Worm (Caenorhabditis elegans) whole organism, L4 larva: Measurements from ENCODE around the gene F53A9.1.

Experiments used
- D1046.2 ChIP-seq: fragments of 200-800 bp; sonication (Bioruptor generic); IDR thresholded peaks from 2 replicates; pipeline ENCODE4 v1.3.6; 2022; ENCODE audit warnings: missing genetic modification characterization, missing compliant biosample characterization
- F10B5.3 ChIP-seq: sonication (generic microtip); optimal IDR thresholded peaks from 2 replicates; lab custom pipeline; 2016; ENCODE audit warnings: mild to moderate bottlenecking, missing genetic modification characterization, missing compliant biosample characterization
- F37D6.2 ChIP-seq: sonication (generic microtip); optimal IDR thresholded peaks from 2 replicates; lab custom pipeline; 2016; ENCODE audit warnings: mild to moderate bottlenecking, missing genetic modification characterization, missing compliant biosample characterization
- F44E2.7 ChIP-seq: fragments of 200-800 bp; sonication (Bioruptor generic); IDR thresholded peaks from 2 replicates; pipeline ENCODE4 v2.1.2; 2022; ENCODE audit warnings: missing genetic modification characterization, missing compliant biosample characterization
- R02D3.7 ChIP-seq: fragments of 150-350 bp; sonication (generic microtip); optimal IDR thresholded peaks from 3 replicates; lab custom pipeline; 2014; ENCODE audit warnings: missing biosample characterization, missing genetic modification characterization
- T20F7.1 ChIP-seq: fragments of 200-800 bp; sonication (Bioruptor generic); optimal IDR thresholded peaks from 2 replicates; lab custom pipeline; 2018; ENCODE audit warnings: mild to moderate bottlenecking, missing genetic modification characterization, missing compliant biosample characterization
- T26A8.4 ChIP-seq: fragments of 200-800 bp; sonication (Bioruptor generic); IDR thresholded peaks from 2 replicates; pipeline ENCODE4 v1.3.6; 2022; ENCODE audit warnings: missing genetic modification characterization, missing compliant biosample characterization
- Y105C5A.15 ChIP-seq: fragments of 200-800 bp; sonication (Bioruptor generic); IDR thresholded peaks from 2 replicates; pipeline ENCODE4 v1.3.6; 2022; ENCODE audit warnings: missing genetic modification characterization, missing compliant biosample characterization
- Y5F2A.4 ChIP-seq: fragments of 200-800 bp; sonication (Bioruptor generic); optimal IDR thresholded peaks from 2 replicates; lab custom pipeline; 2018; ENCODE audit warnings: mild to moderate bottlenecking, missing genetic modification characterization, missing compliant biosample characterization
- Y75B8A.6 ChIP-seq: fragments of 200-800 bp; sonication (Bioruptor generic); IDR thresholded peaks from 2 replicates; pipeline ENCODE4 v1.3.6; 2022; ENCODE audit warnings: missing genetic modification reagents, missing genetic modification characterization, missing compliant biosample characterization
- ZK546.5 ChIP-seq, 2 experiments: sonication (generic microtip); optimal IDR thresholded peaks; 2 replicates each; lab custom pipeline; 2017; ENCODE audit warnings: missing biosample characterization in 2 of 2, missing genetic modification characterization in 2 of 2
- ama-1 ChIP-seq: fragments of 150-350 bp; optimal IDR thresholded peaks from 2 replicates; lab custom pipeline; 2014; ENCODE audit warnings: inconsistent platforms, mixed read lengths
- attf-4 ChIP-seq: sonication (generic microtip); optimal IDR thresholded peaks from 3 replicates; lab custom pipeline; 2017; ENCODE audit warnings: missing biosample characterization, missing genetic modification characterization
- ceh-32 ChIP-seq: sonication (generic microtip); optimal IDR thresholded peaks from 2 replicates; lab custom pipeline; 2016; ENCODE audit warnings: mild to moderate bottlenecking, missing genetic modification characterization, missing compliant biosample characterization; ENCODE audit not compliant: poor library complexity
- cey-2 ChIP-seq: sonication (generic microtip); optimal IDR thresholded peaks from 3 replicates; lab custom pipeline; 2017; ENCODE audit warnings: missing genetic modification characterization, mild to moderate bottlenecking, missing compliant biosample characterization, antibody characterized with exemption, borderline replicate concordance; ENCODE audit not compliant: insufficient read depth
- daf-16 ChIP-seq, 3 experiments: sonication (generic microtip); optimal IDR thresholded peaks; 2 replicates each; lab custom pipeline; 2016 to 2017; ENCODE audit warnings: missing genetic modification characterization in 3 of 3, missing genetic modification reagents in 3 of 3, mild to moderate bottlenecking in 2 of 3, missing compliant biosample characterization in 2 of 3, missing biosample characterization in 1 of 3, moderate library complexity in 1 of 3
- daf-8 ChIP-seq: fragments of 200-800 bp; sonication (Bioruptor generic); IDR thresholded peaks from 2 replicates; pipeline ENCODE4 v1.3.6; 2022; ENCODE audit warnings: missing genetic modification characterization, missing compliant biosample characterization
- dmd-6 ChIP-seq: fragments of 200-800 bp; sonication (Bioruptor generic); IDR thresholded peaks from 2 replicates; pipeline ENCODE4 v1.3.6; 2022; ENCODE audit warnings: missing genetic modification reagents, missing genetic modification characterization, missing compliant biosample characterization
- dve-1 ChIP-seq: sonication (generic microtip); optimal IDR thresholded peaks from 2 replicates; lab custom pipeline; 2017; ENCODE audit warnings: antibody characterized with exemption, mild to moderate bottlenecking, missing genetic modification characterization, missing compliant biosample characterization; ENCODE audit not compliant: insufficient read depth
- egl-43 ChIP-seq: fragments of 200-800 bp; sonication (Bioruptor generic); IDR thresholded peaks from 2 replicates; pipeline ENCODE4 v1.3.6; 2022; ENCODE audit warnings: missing genetic modification reagents, missing genetic modification characterization, missing compliant biosample characterization
- fos-1 ChIP-seq: fragments of 150-350 bp; optimal IDR thresholded peaks from 2 replicates; lab custom pipeline; 2014; ENCODE audit warnings: missing biosample characterization, missing genetic modification characterization
- gei-8 ChIP-seq: fragments of 200-800 bp; sonication (Bioruptor generic); optimal IDR thresholded peaks from 2 replicates; lab custom pipeline; 2018; ENCODE audit warnings: mild to moderate bottlenecking, missing genetic modification characterization, missing compliant biosample characterization
- hlh-11 ChIP-seq: fragments of 200-800 bp; sonication (Bioruptor generic); optimal IDR thresholded peaks from 2 replicates; lab custom pipeline; 2018; ENCODE audit warnings: mild to moderate bottlenecking, missing genetic modification characterization, missing compliant biosample characterization
- hmg-1.1 ChIP-seq: fragments of 200-800 bp; sonication (Bioruptor generic); IDR thresholded peaks from 2 replicates; pipeline ENCODE4 v1.3.6; 2022; ENCODE audit warnings: missing genetic modification reagents, missing genetic modification characterization, missing compliant biosample characterization
- lin-29 ChIP-seq: fragments of 200-800 bp; sonication (Bioruptor generic); IDR thresholded peaks from 2 replicates; pipeline ENCODE4 v1.3.6; 2022; ENCODE audit warnings: missing genetic modification reagents, missing genetic modification characterization, missing compliant biosample characterization
- lin-39 ChIP-seq: fragments of 150-350 bp; optimal IDR thresholded peaks from 2 replicates; lab custom pipeline; 2014; ENCODE audit warnings: missing biosample characterization, missing genetic modification reagents, missing genetic modification characterization
- lsy-2 ChIP-seq, 2 experiments: fragments of 150-350 bp in 1 of 2; sonication (generic microtip) in 1 of 2; optimal IDR thresholded peaks; 2 replicates each; lab custom pipeline; 2014 to 2017; ENCODE audit warnings: missing biosample characterization in 2 of 2, missing genetic modification characterization in 2 of 2
- mdt-29 ChIP-seq: fragments of 200-800 bp; sonication (Bioruptor generic); IDR thresholded peaks from 2 replicates; pipeline ENCODE4 v1.3.6; 2022; ENCODE audit warnings: missing genetic modification reagents, missing genetic modification characterization, missing compliant biosample characterization
- mxl-2 ChIP-seq: fragments of 200-800 bp; sonication (Bioruptor generic); conservative IDR thresholded peaks from 2 replicates; pipeline ENCODE4 v1.3.6; 2022; ENCODE audit warnings: missing genetic modification reagents, missing genetic modification characterization, missing compliant biosample characterization
- nhr-10 ChIP-seq: fragments of 150-350 bp; optimal IDR thresholded peaks from 2 replicates; lab custom pipeline; 2014; ENCODE audit warnings: missing biosample characterization, missing genetic modification characterization
- nhr-237 ChIP-seq: sonication (generic microtip); optimal IDR thresholded peaks from 2 replicates; lab custom pipeline; 2017; ENCODE audit warnings: missing biosample characterization, missing genetic modification characterization
- nhr-28 ChIP-seq: fragments of 150-350 bp; optimal IDR thresholded peaks from 2 replicates; lab custom pipeline; 2014; ENCODE audit warnings: missing biosample characterization, missing genetic modification characterization
- nhr-41 ChIP-seq: fragments of 200-800 bp; sonication (Bioruptor generic); IDR thresholded peaks from 2 replicates; pipeline ENCODE4 v1.3.6; 2022; ENCODE audit warnings: missing genetic modification reagents, missing genetic modification characterization, missing compliant biosample characterization
- nhr-48 ChIP-seq: sonication (generic microtip); optimal IDR thresholded peaks from 2 replicates; lab custom pipeline; 2016; ENCODE audit warnings: mild to moderate bottlenecking, missing genetic modification characterization, missing compliant biosample characterization
- nhr-6 ChIP-seq: fragments of 150-350 bp; optimal IDR thresholded peaks from 2 replicates; lab custom pipeline; 2014; ENCODE audit warnings: missing biosample characterization, missing genetic modification characterization
- nhr-77 ChIP-seq: fragments of 150-350 bp; optimal IDR thresholded peaks from 2 replicates; lab custom pipeline; 2014; ENCODE audit warnings: missing biosample characterization, missing genetic modification characterization
- pha-4 ChIP-seq, 2 experiments: fragments of 150-350 bp in 1 of 2; fragments of 200-800 bp in 1 of 2; sonication (Bioruptor generic) in 1 of 2; IDR thresholded peaks in 1 of 2; optimal IDR thresholded peaks in 1 of 2; 2 replicates each; pipeline versions ENCODE4 v1.3.6 to Lab custom; 2014 to 2022; ENCODE audit warnings: missing genetic modification characterization in 2 of 2, missing genetic modification reagents in 2 of 2, missing biosample characterization in 1 of 2, missing compliant biosample characterization in 1 of 2
- php-3 ChIP-seq: fragments of 200-800 bp; sonication (Bioruptor generic); IDR thresholded peaks from 2 replicates; pipeline ENCODE4 v1.3.6; 2022; ENCODE audit warnings: missing genetic modification reagents, missing genetic modification characterization, missing compliant biosample characterization
- rbr-2 ChIP-seq: sonication (generic microtip); optimal IDR thresholded peaks from 2 replicates; lab custom pipeline; 2016; ENCODE audit warnings: missing genotype, missing genetic modification characterization, missing compliant biosample characterization
- tag-97 ChIP-seq: fragments of 200-800 bp; sonication (Bioruptor generic); IDR thresholded peaks from 2 replicates; pipeline ENCODE4 v1.3.6; 2022; ENCODE audit warnings: missing genetic modification characterization, missing compliant biosample characterization
- unc-130 ChIP-seq: sonication (generic microtip); optimal IDR thresholded peaks from 2 replicates; lab custom pipeline; 2016; ENCODE audit warnings: missing genetic modification reagents, missing genetic modification characterization, missing compliant biosample characterization
- unc-39 ChIP-seq: sonication (generic microtip); optimal IDR thresholded peaks from 2 replicates; lab custom pipeline; 2017; ENCODE audit warnings: missing biosample characterization, missing genetic modification characterization
- zag-1 ChIP-seq: fragments of 150-350 bp; optimal IDR thresholded peaks from 2 replicates; lab custom pipeline; 2014; ENCODE audit warnings: missing biosample characterization, missing genetic modification characterization
- zfp-2 ChIP-seq: sonication (generic microtip); optimal IDR thresholded peaks from 2 replicates; lab custom pipeline; 2016; ENCODE audit warnings: mild to moderate bottlenecking, missing genetic modification characterization, missing compliant biosample characterization
- zfp-3 ChIP-seq: fragments of 200-800 bp; sonication (Bioruptor generic); conservative IDR thresholded peaks from 2 replicates; pipeline ENCODE4 v1.3.6; 2022; ENCODE audit warnings: missing genetic modification reagents, missing genetic modification characterization, missing compliant biosample characterization
- zip-11 ChIP-seq: fragments of 200-800 bp; sonication (Bioruptor generic); IDR thresholded peaks from 2 replicates; pipeline ENCODE4 v1.3.6; 2022; ENCODE audit warnings: missing genetic modification characterization, missing compliant biosample characterization
- zip-2 ChIP-seq: fragments of 150-350 bp; optimal IDR thresholded peaks from 2 replicates; lab custom pipeline; 2014; ENCODE audit warnings: missing biosample characterization, missing genetic modification characterization
- ztf-11 ChIP-seq: fragments of 150-350 bp; optimal IDR thresholded peaks from 2 replicates; lab custom pipeline; 2014; ENCODE audit warnings: missing biosample characterization, missing genetic modification characterization
- ztf-7 ChIP-seq: fragments of 150-350 bp; optimal IDR thresholded peaks from 2 replicates; lab custom pipeline; 2014; ENCODE audit warnings: missing biosample characterization, missing genetic modification characterization

F53A9.1 gene

ce11 chrX:8716822-8717221 lies 5.4 kb downstream of the F53A9.1 start, which contains the start of gene F53A9.7 (continued):
- no peak for TF ChIP-seq zfp-2 (tag; lab: Kevin White, UChicago)

DNA sequence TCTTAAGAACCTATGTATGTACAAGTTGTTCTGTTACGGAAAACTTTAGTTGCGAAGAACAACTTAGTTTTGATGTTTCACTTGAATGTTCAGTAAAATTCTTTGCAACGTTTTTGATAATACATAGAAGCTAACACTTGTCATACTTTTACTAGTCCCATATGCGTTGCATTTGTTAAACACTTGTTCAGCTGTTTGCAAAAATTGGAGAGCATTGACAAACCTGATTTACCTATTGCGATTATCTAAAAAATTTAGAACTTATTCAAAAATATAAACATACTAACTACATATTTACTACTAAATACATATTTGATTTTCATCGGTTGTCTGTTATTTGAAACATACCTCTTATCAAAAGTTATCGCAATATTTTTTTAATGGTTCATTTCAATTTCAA lies 6.8 kb downstream of the F53A9.1 start:
- no peak for TF ChIP-seq R02D3.7 (tag; lab: Kevin White, UChicago)
- TF ChIP-seq unc-130 (GFP tag; lab: Kevin White, UChicago), result no peak
- no peak for TF ChIP-seq unc-39 (tag; lab: Kevin White, UChicago)
- TF ChIP-seq F10B5.3 (tag; lab: Kevin White, UChicago), result no peak
- no peak for TF ChIP-seq lin-29 (GFP tag; lab: Robert Waterston, UW)
- peak; percentile 42 for TF ChIP-seq nhr-28 (tag; lab: Kevin White, UChicago)
- peak; percentile 69 for TF ChIP-seq dve-1
- no peak for TF ChIP-seq lin-39 (tag; lab: Kevin White, UChicago)
- TF ChIP-seq T26A8.4, result 0 out of 2 replicates have a peak, but pooled peaks have one; percentile 10
- TF ChIP-seq mdt-29 (GFP tag; lab: Robert Waterston, UW), result no peak
- no peak for TF ChIP-seq rbr-2 (tag; lab: Kevin White, UChicago)
- peak; percentile 20 for TF ChIP-seq fos-1 (tag; lab: Kevin White, UChicago)
- TF ChIP-seq F44E2.7 (GFP tag; lab: Robert Waterston, UW), result no peak
- no peak for TF ChIP-seq daf-8 (GFP tag; lab: Robert Waterston, UW)
- TF ChIP-seq Y5F2A.4 (GFP tag; lab: Kevin White, UChicago), result no peak
- no peak for TF ChIP-seq tag-97 (GFP tag; lab: Robert Waterston, UW)
- TF ChIP-seq pha-4 (GFP tag; IDR thresholded peaks at IDR 0.05; lab: Robert Waterston, UW), result 0 out of 2 replicates have a peak, but pooled peaks have one; percentile 13
- no peak for TF ChIP-seq pha-4 (tag; optimal IDR thresholded peaks at IDR 0.05; lab: Kevin White, UChicago)
- TF ChIP-seq daf-16 (GFP tag; optimal IDR thresholded peaks at IDR 0.05; lab: Kevin White, UChicago), result no peak
- TF ChIP-seq daf-16 (tag; optimal IDR thresholded peaks at IDR 0.05; lab: Kevin White, UChicago), result peak; percentile 71
- TF ChIP-seq D1046.2, result no peak
- peak; percentile 28; the same call in 1 of the 2 replicates for TF ChIP-seq php-3
- TF ChIP-seq T20F7.1, result peak; percentile 34
- no peak for TF ChIP-seq nhr-48 (tag; lab: Kevin White, UChicago)
- no peak for TF ChIP-seq lsy-2 (tag; optimal IDR thresholded peaks at IDR 0.05; lab: Kevin White, UChicago)
- peak; percentile 93 for TF ChIP-seq nhr-77 (tag; lab: Kevin White, UChicago)
- no peak for TF ChIP-seq zip-11
- TF ChIP-seq ceh-32 (tag; lab: Kevin White, UChicago), result no peak
- no peak for TF ChIP-seq hmg-1.1 (GFP tag; lab: Robert Waterston, UW)
- no peak for TF ChIP-seq ZK546.5 (tag; optimal IDR thresholded peaks at IDR 0.05; lab: Kevin White, UChicago)

DNA sequence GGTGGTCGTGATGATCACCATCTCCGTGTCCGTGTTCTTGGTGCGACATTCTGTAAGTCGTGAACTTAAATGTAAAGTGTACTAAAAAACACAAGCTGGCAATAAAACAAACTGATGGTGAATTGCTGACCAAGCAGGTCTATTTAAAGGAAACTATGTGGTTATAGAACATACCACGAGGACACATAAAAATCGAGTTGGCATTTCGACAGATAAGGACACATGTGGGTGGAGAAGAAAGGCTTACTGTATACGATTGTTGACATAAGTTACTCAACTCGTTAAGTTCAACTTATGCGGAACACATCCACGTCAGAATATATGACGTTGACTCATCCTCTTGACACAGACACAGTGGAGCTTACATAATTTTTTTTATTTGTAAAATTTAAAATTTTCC lies 7.5 kb downstream of the F53A9.1 start, which contains the start of gene F53A9.8:
F53A9.8 (minus strand) TSS at position 49 of the 400 bp plus-strand sequence.
- TF ChIP-seq egl-43 (GFP tag; lab: Robert Waterston, UW) (no peak), gei-8 (GFP tag; lab: Kevin White, UChicago) (no peak), mdt-29 (GFP tag; lab: Robert Waterston, UW) (no peak), zip-2 (tag; lab: Kevin White, UChicago) (no peak), Y105C5A.15 (0 out of 2 replicates have a peak, but pooled peaks have one; percentile 20), daf-8 (GFP tag; lab: Robert Waterston, UW) (no peak), ama-1 (lab: Kevin White, UChicago) (no peak), mxl-2 (GFP tag; lab: Robert Waterston, UW) (no peak), hlh-11 (peak; percentile 48), nhr-6 (tag; lab: Kevin White, UChicago) (no peak), nhr-48 (tag; lab: Kevin White, UChicago) (no peak), nhr-41 (GFP tag; lab: Robert Waterston, UW) (no peak), Y75B8A.6 (GFP tag; lab: Robert Waterston, UW) (no peak), nhr-10 (tag; lab: Kevin White, UChicago) (no peak), F37D6.2 (no peak), attf-4 (tag; lab: Kevin White, UChicago) (no peak), zip-11 (no peak), zfp-3 (no peak), dmd-6 (GFP tag; lab: Robert Waterston, UW) (peak; percentile 50), ztf-11 (tag; lab: Kevin White, UChicago) (no peak), cey-2 (tag; lab: Kevin White, UChicago) (no peak), nhr-237 (tag; lab: Kevin White, UChicago) (no peak), ztf-7 (tag; lab: Kevin White, UChicago) (no peak), zag-1 (tag; lab: Kevin White, UChicago) (no peak)
